Worm (Caenorhabditis elegans): Measurements from ENCODE around the gene F25G6.1.

DNA sequence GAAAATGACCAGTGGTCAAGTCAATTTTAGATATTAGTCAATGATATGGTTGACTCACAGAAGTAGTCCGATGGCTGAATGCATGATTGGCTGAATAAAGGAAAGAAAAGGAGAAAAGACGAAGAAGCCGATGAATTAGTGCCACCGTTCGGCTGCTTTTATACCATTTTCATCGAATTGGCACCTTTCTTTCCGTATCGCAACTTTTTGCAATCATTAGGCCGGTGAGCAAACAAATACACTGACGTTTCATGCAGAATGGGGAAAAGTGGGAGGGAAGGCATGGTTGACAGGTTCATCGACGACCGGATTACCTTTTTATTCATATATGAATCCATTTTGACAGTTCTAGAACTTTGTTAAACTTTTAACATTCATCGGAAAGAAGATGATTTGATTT, 46.4 kb downstream of the F25G6.1 start, which contains the start of gene idpc-2:
- no peak for TF ChIP-seq scrt-1 (GFP tag; IDR thresholded peaks at IDR 0.05)
- TF ChIP-seq ceh-13 (GFP tag; optimal IDR thresholded peaks at IDR 0.05) = no peak
- no peak for TF ChIP-seq sea-1 (GFP tag; conservative IDR thresholded peaks at IDR 0.05)
- no peak for TF ChIP-seq B0310.2 (tag; optimal IDR thresholded peaks at IDR 0.05)
- TF ChIP-seq ama-1 (optimal IDR thresholded peaks at IDR 0.05) = no peak
